Fruit fly (Drosophila melanogaster): ENCODE results near the gene CG46468.
A peak's percentile ranks its signal among the peaks of the same experiment; 100 is the strongest.

CG46468 gene

DNA sequence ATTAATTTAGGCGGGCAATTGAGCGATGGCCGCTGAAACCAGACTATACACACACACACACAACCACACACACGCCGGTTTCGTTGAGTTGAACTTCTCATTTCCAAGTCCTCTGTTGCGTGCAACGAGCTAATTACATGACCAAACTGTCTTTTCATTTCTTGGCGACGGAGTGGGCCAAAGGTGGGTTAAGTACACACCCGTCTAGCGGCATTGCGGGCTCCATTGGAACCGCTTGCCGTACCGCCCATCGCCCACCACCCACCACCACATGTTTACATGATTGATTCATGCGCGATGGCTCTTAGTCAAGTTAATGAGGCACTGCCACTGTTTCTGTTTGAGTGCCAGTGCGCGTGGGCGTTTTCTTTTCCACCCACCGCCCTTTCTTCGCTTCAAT lies 54.8 kb downstream of the CG46468 start:
- TF ChIP-seq Snoo (tag; optimal IDR thresholded peaks at IDR 0.05) (no peak), CG13204 (GFP tag; optimal IDR thresholded peaks at IDR 0.05) (no peak), CG15710 (tag; optimal IDR thresholded peaks at IDR 0.05) (no peak), EcR (GFP tag; optimal IDR thresholded peaks at IDR 0.05) (no peak), CG34367 (tag; optimal IDR thresholded peaks at IDR 0.05) (no peak), CG32121 (GFP tag; IDR thresholded peaks at IDR 0.05) (no peak), CG10348 (GFP tag; IDR thresholded peaks at IDR 0.05) (no peak), CG8159 (tag; optimal IDR thresholded peaks at IDR 0.05) (no peak), CG8301 (tag; optimal IDR thresholded peaks at IDR 0.05) (no peak), Pif1A (GFP tag; optimal IDR thresholded peaks at IDR 0.05) (no peak), CG4496 (GFP tag; IDR thresholded peaks at IDR 0.05) (no peak), D1 (tag; optimal IDR thresholded peaks at IDR 0.05) (no peak), CG9948 (tag; optimal IDR thresholded peaks at IDR 0.05) (no peak), rn (GFP tag; IDR thresholded peaks at IDR 0.05) (no peak), Ets98B (GFP tag; IDR thresholded peaks at IDR 0.05) (no peak), CG17806 (tag; optimal IDR thresholded peaks at IDR 0.05) (no peak), fd96Ca (GFP tag; IDR thresholded peaks at IDR 0.05) (no peak)

DNA sequence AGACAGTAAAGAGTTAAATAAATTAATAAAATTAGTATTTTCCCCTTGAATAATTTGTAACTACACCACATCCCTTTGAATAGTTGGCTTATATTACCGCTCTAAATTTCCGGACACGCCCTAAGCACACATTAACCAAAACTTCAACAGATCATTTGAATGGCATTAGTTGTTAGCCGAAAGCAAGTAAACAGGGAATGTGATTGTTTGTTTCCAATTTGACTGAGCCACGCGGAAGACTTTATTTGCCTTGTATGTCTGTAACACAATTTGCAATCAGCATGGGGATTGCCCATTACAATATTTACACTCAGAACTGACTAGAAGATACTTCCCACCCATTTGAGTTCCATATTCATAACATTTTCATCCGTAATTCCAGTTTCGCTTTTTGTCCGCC lies 55.6 kb downstream of the CG46468 start:
- TF ChIP-seq CG17806 (tag; optimal IDR thresholded peaks at IDR 0.05), result no peak

DNA sequence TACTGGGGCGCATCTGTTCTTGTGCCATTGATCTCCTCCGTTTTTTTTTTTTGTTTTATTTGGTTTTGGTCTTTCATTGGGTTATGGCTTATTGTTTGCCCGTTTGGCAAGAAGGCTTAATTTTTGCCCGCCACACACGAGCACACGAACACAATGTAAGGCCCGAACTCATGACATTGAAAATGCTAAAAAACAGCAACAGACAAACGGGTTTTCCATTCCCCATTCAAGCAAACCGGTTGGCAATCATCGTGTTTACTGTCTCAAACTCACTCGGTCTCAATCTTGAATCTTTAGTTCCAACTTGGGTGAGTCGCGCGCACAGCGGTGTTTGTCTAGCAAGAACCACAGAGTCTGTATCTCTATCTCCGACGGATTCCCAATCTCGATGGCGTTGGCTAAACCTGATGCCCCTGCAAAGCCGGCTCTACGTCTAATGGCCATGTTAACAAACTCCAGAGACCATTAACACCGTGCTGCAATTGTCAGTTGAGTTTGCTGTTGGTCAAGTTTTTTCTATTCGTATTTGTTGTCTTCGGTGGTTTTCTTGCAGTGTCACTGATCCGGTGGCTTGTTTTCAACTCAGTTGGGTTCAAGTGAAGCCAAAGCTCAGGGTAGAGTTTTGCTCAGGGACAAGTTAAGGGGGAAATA lies 56.6 kb downstream of the CG46468 start:
- TF ChIP-seq Ets98B (GFP tag; IDR thresholded peaks at IDR 0.05) (no peak), CG34367 (tag; optimal IDR thresholded peaks at IDR 0.05) (no peak), CG14655 (GFP tag; optimal IDR thresholded peaks at IDR 0.05) (no peak), CG4496 (GFP tag; IDR thresholded peaks at IDR 0.05) (peak; percentile 56; the same call in 1 of the 3 replicates), CG9948 (tag; optimal IDR thresholded peaks at IDR 0.05) (no peak), CG12605 (GFP tag; IDR thresholded peaks at IDR 0.05) (no peak), Pif1B (GFP tag; optimal IDR thresholded peaks at IDR 0.05) (no peak), CG8159 (tag; optimal IDR thresholded peaks at IDR 0.05) (no peak), rn (GFP tag; IDR thresholded peaks at IDR 0.05) (no peak), CG17806 (tag; optimal IDR thresholded peaks at IDR 0.05) (no peak), D1 (tag; optimal IDR thresholded peaks at IDR 0.05) (no peak), CG32121 (GFP tag; IDR thresholded peaks at IDR 0.05) (no peak), Snoo (tag; optimal IDR thresholded peaks at IDR 0.05) (no peak), CG15710 (tag; optimal IDR thresholded peaks at IDR 0.05) (no peak), Pif1A (GFP tag; optimal IDR thresholded peaks at IDR 0.05) (no peak), EcR (GFP tag; optimal IDR thresholded peaks at IDR 0.05) (peak; percentile 81), CG10348 (GFP tag; IDR thresholded peaks at IDR 0.05) (no peak), CG13204 (GFP tag; optimal IDR thresholded peaks at IDR 0.05) (no peak), CG8301 (tag; optimal IDR thresholded peaks at IDR 0.05) (no peak), fd96Ca (GFP tag; IDR thresholded peaks at IDR 0.05) (peak; percentile 25; the same call in 1 of the 3 replicates)

DNA sequence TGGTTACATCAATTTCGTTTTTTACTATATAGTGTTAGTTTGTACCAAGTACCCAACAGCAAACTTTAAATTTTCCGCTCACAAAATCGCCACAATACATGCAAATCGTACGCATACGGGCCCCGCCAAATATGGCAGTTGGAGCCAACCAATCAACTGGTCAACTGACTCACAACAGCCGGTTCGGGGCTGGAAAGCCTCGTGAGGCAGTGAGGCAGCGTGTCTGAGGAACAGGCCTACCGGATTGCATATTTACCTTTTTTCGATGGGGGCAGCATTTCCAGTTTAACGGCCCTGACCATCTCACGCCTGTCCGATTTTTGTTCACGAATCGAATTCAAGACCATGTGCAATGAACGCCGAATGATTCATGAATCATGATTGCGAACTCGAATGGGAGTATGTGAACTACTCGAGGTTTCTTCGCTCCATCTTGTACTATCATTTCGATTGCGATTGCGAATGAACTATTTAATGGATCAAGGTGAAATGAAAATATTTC lies 58.7 kb downstream of the CG46468 start:
- peak; percentile 93 for TF ChIP-seq EcR (GFP tag; optimal IDR thresholded peaks at IDR 0.05)
- TF ChIP-seq D1 (tag; optimal IDR thresholded peaks at IDR 0.05), result no peak
- peak; percentile 2 for TF ChIP-seq CG13204 (GFP tag; optimal IDR thresholded peaks at IDR 0.05)
- no peak for TF ChIP-seq gl (tag; optimal IDR thresholded peaks at IDR 0.05)
- no peak for TF ChIP-seq CG4496 (GFP tag; IDR thresholded peaks at IDR 0.05)

DNA sequence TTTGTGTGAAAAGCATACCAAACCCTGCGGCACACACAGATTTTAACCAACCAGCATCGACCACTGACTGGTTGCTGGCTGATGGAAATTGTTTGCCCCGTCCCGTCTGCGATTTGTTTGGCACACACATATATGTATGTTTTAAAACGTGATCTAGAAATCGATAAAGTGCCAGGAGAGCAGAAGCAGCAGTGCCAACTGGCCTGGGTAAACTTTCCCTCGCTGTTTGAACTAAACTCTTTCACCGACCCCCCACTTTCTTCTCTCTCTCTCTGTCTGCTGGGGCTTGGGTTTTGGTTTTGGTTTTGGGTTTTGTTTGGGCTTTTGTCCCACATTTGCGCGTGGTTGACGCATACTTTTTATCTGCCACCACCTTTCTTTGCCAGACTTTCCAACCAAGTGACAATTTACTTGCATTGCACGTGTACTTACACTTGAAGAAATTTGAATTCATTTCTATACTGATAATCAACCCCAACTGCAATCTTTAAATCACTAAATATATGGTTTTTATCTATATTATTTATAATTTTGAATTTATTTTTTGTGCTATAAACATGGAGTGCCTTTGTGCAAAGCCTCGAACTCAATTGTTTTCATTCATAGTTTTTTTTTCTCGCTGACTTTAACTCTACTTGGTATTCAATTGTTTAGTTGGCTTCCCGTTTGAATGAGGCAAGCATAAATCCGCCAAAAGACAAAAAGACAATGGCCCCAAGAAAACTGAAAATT lies 59.7 kb downstream of the CG46468 start:
- TF ChIP-seq Pif1A (GFP tag; optimal IDR thresholded peaks at IDR 0.05) (peak; percentile 8), Ets98B (GFP tag; IDR thresholded peaks at IDR 0.05) (0 out of 2 replicates have a peak, but pooled peaks have one; percentile 10), CG4496 (GFP tag; IDR thresholded peaks at IDR 0.05) (peak; percentile 34; the same call in 1 of the 3 replicates), CG8301 (tag; optimal IDR thresholded peaks at IDR 0.05) (peak; percentile 12), CG9948 (tag; optimal IDR thresholded peaks at IDR 0.05) (no peak), CG15710 (tag; optimal IDR thresholded peaks at IDR 0.05) (no peak), CG14655 (GFP tag; optimal IDR thresholded peaks at IDR 0.05) (peak; percentile 37), Snoo (tag; optimal IDR thresholded peaks at IDR 0.05) (peak; percentile 18), EcR (GFP tag; optimal IDR thresholded peaks at IDR 0.05) (no peak), CG32121 (GFP tag; IDR thresholded peaks at IDR 0.05) (peak; percentile 44; the same call in 1 of the 2 replicates), CG8159 (tag; optimal IDR thresholded peaks at IDR 0.05) (peak; percentile 5)

DNA sequence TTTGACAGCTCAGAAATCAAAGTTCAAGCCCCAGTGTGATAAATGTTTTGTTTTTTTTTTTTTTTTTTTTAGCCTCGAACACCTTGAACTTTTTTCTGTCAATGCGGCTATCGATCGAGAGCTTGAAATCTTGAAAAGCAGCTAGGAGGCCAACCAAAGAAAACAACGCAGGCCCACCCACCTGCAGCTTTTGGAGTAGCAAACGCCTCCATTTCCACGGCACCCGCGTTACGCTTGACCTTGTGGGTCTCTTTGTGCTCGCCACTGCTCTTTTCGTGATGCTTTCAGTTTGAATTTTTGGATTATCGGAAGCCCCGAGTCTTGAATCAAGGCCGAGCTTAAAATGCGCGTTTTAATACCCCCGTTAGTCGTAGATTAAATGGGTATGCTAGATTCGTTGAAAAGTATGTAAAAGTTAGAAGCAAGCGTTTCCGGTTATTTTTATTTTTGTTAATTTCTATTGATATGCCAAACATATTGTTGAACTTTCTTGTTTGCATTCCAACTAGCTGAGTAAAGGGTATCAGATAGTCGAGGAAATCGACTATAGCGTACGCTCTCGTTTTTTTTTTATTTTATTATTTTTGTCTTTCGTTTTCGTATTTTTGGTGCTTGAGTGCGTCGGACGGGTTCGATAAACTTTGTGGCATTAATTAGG lies 62.3 kb downstream of the CG46468 start:
- no peak for TF ChIP-seq D1 (tag; optimal IDR thresholded peaks at IDR 0.05)
- TF ChIP-seq Ets98B (GFP tag; IDR thresholded peaks at IDR 0.05), result no peak
- TF ChIP-seq rn (GFP tag; IDR thresholded peaks at IDR 0.05), result no peak
- TF ChIP-seq CG17806 (tag; optimal IDR thresholded peaks at IDR 0.05), result no peak
- TF ChIP-seq CG12605 (GFP tag; IDR thresholded peaks at IDR 0.05), result no peak
- no peak for TF ChIP-seq CG14655 (GFP tag; optimal IDR thresholded peaks at IDR 0.05)
- TF ChIP-seq fd96Ca (GFP tag; IDR thresholded peaks at IDR 0.05), result no peak
- no peak for TF ChIP-seq CG8301 (tag; optimal IDR thresholded peaks at IDR 0.05)
- no peak for TF ChIP-seq CG15710 (tag; optimal IDR thresholded peaks at IDR 0.05)
- no peak for TF ChIP-seq Pif1A (GFP tag; optimal IDR thresholded peaks at IDR 0.05)
- no peak for TF ChIP-seq gl (tag; optimal IDR thresholded peaks at IDR 0.05)

Measured in whole organism, pupa.